Worm (Caenorhabditis elegans) whole organism, early embryonic: ENCODE measurements around the gene T26G10.5.
"Not testable (repeated sequence)": the region's sequence is repeated elsewhere in the genome, so short reads cannot be mapped to it uniquely, and the experiment has no call there.

Experiments used
- B0310.2 ChIP-seq: sonication (generic microtip); optimal IDR thresholded peaks from 2 replicates; lab custom pipeline; 2016; ENCODE audit warnings: mild to moderate bottlenecking, missing genetic modification characterization, missing compliant biosample characterization
- aly-1 ChIP-seq: sonication (generic microtip); optimal IDR thresholded peaks from 2 replicates; lab custom pipeline; 2016; ENCODE audit warnings: missing genetic modification characterization, missing compliant biosample characterization
- ama-1 ChIP-seq: fragments of 150-350 bp; optimal IDR thresholded peaks from 2 replicates; lab custom pipeline; 2014
- ceh-13 ChIP-seq: fragments of 200-800 bp; sonication (Bioruptor generic); optimal IDR thresholded peaks from 2 replicates; lab custom pipeline; 2018; ENCODE audit warnings: mild to moderate bottlenecking, missing genetic modification characterization, missing compliant biosample characterization
- flt-1 ChIP-seq: fragments of 200-800 bp; sonication (Bioruptor generic); IDR thresholded peaks from 2 replicates; pipeline ENCODE4 v1.3.6; 2022; ENCODE audit warnings: missing genetic modification characterization, missing compliant biosample characterization
- hmbx-1 ChIP-seq: sonication (generic microtip); optimal IDR thresholded peaks from 2 replicates; lab custom pipeline; 2016; ENCODE audit warnings: mild to moderate bottlenecking, missing genetic modification characterization, missing compliant biosample characterization
- hmg-4 ChIP-seq: fragments of 200-800 bp; sonication (Bioruptor generic); optimal IDR thresholded peaks from 2 replicates; lab custom pipeline; 2018; ENCODE audit warnings: mild to moderate bottlenecking, missing genetic modification characterization, missing compliant biosample characterization
- hnd-1 ChIP-seq: sonication (generic microtip); optimal IDR thresholded peaks from 2 replicates; lab custom pipeline; 2016; ENCODE audit warnings: missing genetic modification characterization, missing compliant biosample characterization
- pes-1 ChIP-seq: fragments of 200-800 bp; sonication (Bioruptor generic); IDR thresholded peaks from 2 replicates; pipeline ENCODE4 v1.3.6; 2022; ENCODE audit warnings: missing genetic modification reagents, missing genetic modification characterization, missing compliant biosample characterization
- scrt-1 ChIP-seq: fragments of 200-800 bp; sonication (Bioruptor generic); IDR thresholded peaks from 2 replicates; pipeline ENCODE4 v1.3.6; 2022; ENCODE audit warnings: missing genetic modification characterization, missing compliant biosample characterization
- sea-1 ChIP-seq: fragments of 200-800 bp; sonication (Bioruptor generic); conservative IDR thresholded peaks from 2 replicates; pipeline ENCODE4 v1.3.6; 2022; ENCODE audit warnings: missing genetic modification characterization, missing compliant biosample characterization
- tbx-11 ChIP-seq: fragments of 200-800 bp; sonication (Bioruptor generic); IDR thresholded peaks from 2 replicates; pipeline ENCODE4 v1.3.6; 2022; ENCODE audit warnings: missing genetic modification characterization, missing compliant biosample characterization
- tbx-37 ChIP-seq: fragments of 200-800 bp; sonication (Bioruptor generic); conservative IDR thresholded peaks from 2 replicates; pipeline ENCODE4 v1.3.6; 2022; ENCODE audit warnings: missing genetic modification reagents, missing genetic modification characterization, missing compliant biosample characterization
- tra-4 ChIP-seq: sonication (generic microtip); optimal IDR thresholded peaks from 2 replicates; lab custom pipeline; 2017; ENCODE audit warnings: missing genetic modification characterization, missing compliant biosample characterization

DNA sequence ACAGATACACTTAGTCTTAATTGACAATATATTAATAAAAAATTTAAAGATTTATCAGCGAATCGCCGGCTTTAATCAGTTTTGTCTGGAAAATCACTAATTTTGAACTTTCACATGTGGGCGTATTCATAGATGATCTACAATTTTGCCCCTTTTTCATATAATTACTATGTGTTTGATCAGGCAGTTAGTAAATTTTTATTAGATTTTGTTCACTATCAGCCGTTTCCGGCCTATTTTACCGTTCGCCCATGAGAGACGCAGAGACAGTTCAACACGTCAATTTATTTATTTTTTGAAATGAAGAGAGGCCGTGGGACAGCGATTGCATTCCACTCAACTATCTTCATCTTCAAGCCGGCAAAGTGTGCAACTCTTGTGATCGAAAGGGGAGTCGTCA is 6.0 kb downstream of the T26G10.5 start, which contains the start of gene T26G10.4:
- not testable (repeated sequence) for TF ChIP-seq tbx-11 (GFP tag; lab: Robert Waterston, UW); ama-1; tra-4 (tag; lab: Kevin White, UChicago); B0310.2 (tag; lab: Kevin White, UChicago); hnd-1 (tag; lab: Kevin White, UChicago); sea-1; pes-1 (GFP tag; lab: Robert Waterston, UW); hmbx-1 (tag; lab: Kevin White, UChicago); flt-1 (GFP tag; lab: Robert Waterston, UW); scrt-1 (GFP tag; lab: Robert Waterston, UW); tbx-37; ceh-13; hmg-4 (GFP tag; lab: Kevin White, UChicago); aly-1 (tag; lab: Kevin White, UChicago)
